Worm (Caenorhabditis elegans) whole organism, L4/young adult: ENCODE results near the gene nsy-4.
"Not testable (repeated sequence)": the region's sequence is repeated elsewhere in the genome, so short reads cannot be mapped to it uniquely, and the experiment has no call there.

Experiments
- W03F9.2 ChIP-seq: fragments of 150-350 bp; optimal IDR thresholded peaks from 2 replicates; lab custom pipeline; 2014; ENCODE audit warnings: missing biosample characterization, missing genetic modification characterization
- dao-5 ChIP-seq: sonication (generic microtip); optimal IDR thresholded peaks from 2 replicates; lab custom pipeline; 2016; ENCODE audit warnings: missing genotype, missing genetic modification characterization, moderate library complexity, missing compliant biosample characterization
- him-1 ChIP-seq: sonication (generic microtip); optimal IDR thresholded peaks from 2 replicates; lab custom pipeline; 2016; ENCODE audit warnings: missing genotype, missing genetic modification reagents, missing genetic modification characterization, missing compliant biosample characterization

- not testable (repeated sequence) for TF ChIP-seq dao-5; W03F9.2; him-1 (tag; lab: Kevin White, UChicago)
Measured at ce11 chrIV:2275545-2275944, 47.5 kb upstream of the nsy-4 start, which contains the start of gene M70.5.
